Worm (Caenorhabditis elegans) whole organism, early embryonic: ENCODE data around the gene R07E4.5.

Source experiments
- B0310.2 ChIP-seq: sonication (generic microtip); optimal IDR thresholded peaks from 2 replicates; lab custom pipeline; 2016; ENCODE audit warnings: mild to moderate bottlenecking, missing genetic modification characterization, missing compliant biosample characterization
- F13C5.2 ChIP-seq: sonication (generic microtip); optimal IDR thresholded peaks from 2 replicates; lab custom pipeline; 2017; ENCODE audit warnings: mild to moderate bottlenecking, missing genetic modification characterization, inconsistent platforms, missing compliant biosample characterization
- aly-1 ChIP-seq: sonication (generic microtip); optimal IDR thresholded peaks from 2 replicates; lab custom pipeline; 2016; ENCODE audit warnings: missing genetic modification characterization, missing compliant biosample characterization
- ama-1 ChIP-seq: fragments of 150-350 bp; optimal IDR thresholded peaks from 2 replicates; lab custom pipeline; 2014
- ceh-13 ChIP-seq: fragments of 200-800 bp; sonication (Bioruptor generic); optimal IDR thresholded peaks from 2 replicates; lab custom pipeline; 2018; ENCODE audit warnings: mild to moderate bottlenecking, missing genetic modification characterization, missing compliant biosample characterization
- ceh-36 ChIP-seq: sonication (generic microtip); optimal IDR thresholded peaks from 2 replicates; lab custom pipeline; 2016; ENCODE audit warnings: missing genetic modification characterization, inconsistent platforms, missing compliant biosample characterization
- ets-7 ChIP-seq: sonication (generic microtip); optimal IDR thresholded peaks from 2 replicates; lab custom pipeline; 2016; ENCODE audit warnings: missing genotype, missing genetic modification characterization, missing compliant biosample characterization
- flt-1 ChIP-seq: fragments of 200-800 bp; sonication (Bioruptor generic); IDR thresholded peaks from 2 replicates; pipeline ENCODE4 v1.3.6; 2022; ENCODE audit warnings: missing genetic modification characterization, missing compliant biosample characterization
- hmbx-1 ChIP-seq: sonication (generic microtip); optimal IDR thresholded peaks from 2 replicates; lab custom pipeline; 2016; ENCODE audit warnings: mild to moderate bottlenecking, missing genetic modification characterization, missing compliant biosample characterization
- hmg-4 ChIP-seq: fragments of 200-800 bp; sonication (Bioruptor generic); optimal IDR thresholded peaks from 2 replicates; lab custom pipeline; 2018; ENCODE audit warnings: mild to moderate bottlenecking, missing genetic modification characterization, missing compliant biosample characterization
- hnd-1 ChIP-seq: sonication (generic microtip); optimal IDR thresholded peaks from 2 replicates; lab custom pipeline; 2016; ENCODE audit warnings: missing genetic modification characterization, missing compliant biosample characterization
- pes-1 ChIP-seq: fragments of 200-800 bp; sonication (Bioruptor generic); IDR thresholded peaks from 2 replicates; pipeline ENCODE4 v1.3.6; 2022; ENCODE audit warnings: missing genetic modification reagents, missing genetic modification characterization, missing compliant biosample characterization
- scrt-1 ChIP-seq: fragments of 200-800 bp; sonication (Bioruptor generic); IDR thresholded peaks from 2 replicates; pipeline ENCODE4 v1.3.6; 2022; ENCODE audit warnings: missing genetic modification characterization, missing compliant biosample characterization
- sea-1 ChIP-seq: fragments of 200-800 bp; sonication (Bioruptor generic); conservative IDR thresholded peaks from 2 replicates; pipeline ENCODE4 v1.3.6; 2022; ENCODE audit warnings: missing genetic modification characterization, missing compliant biosample characterization
- tbx-11 ChIP-seq: fragments of 200-800 bp; sonication (Bioruptor generic); IDR thresholded peaks from 2 replicates; pipeline ENCODE4 v1.3.6; 2022; ENCODE audit warnings: missing genetic modification characterization, missing compliant biosample characterization
- tbx-37 ChIP-seq: fragments of 200-800 bp; sonication (Bioruptor generic); conservative IDR thresholded peaks from 2 replicates; pipeline ENCODE4 v1.3.6; 2022; ENCODE audit warnings: missing genetic modification reagents, missing genetic modification characterization, missing compliant biosample characterization
- tra-4 ChIP-seq: sonication (generic microtip); optimal IDR thresholded peaks from 2 replicates; lab custom pipeline; 2017; ENCODE audit warnings: missing genetic modification characterization, missing compliant biosample characterization

Gene R07E4.5

ce11 chrX:5976206-5976960, 23.4 kb upstream of the R07E4.5 start:
- TF ChIP-seq hnd-1: no peak
- TF ChIP-seq hmg-4 (GFP tag; lab: Kevin White, UChicago): peak; percentile 11
- no peak for TF ChIP-seq aly-1 (tag; lab: Kevin White, UChicago)

- no peak for TF ChIP-seq pes-1
- no peak for TF ChIP-seq hmg-4 (GFP tag; lab: Kevin White, UChicago)
- TF ChIP-seq ets-7: no peak
- no peak for TF ChIP-seq sea-1
- no peak for TF ChIP-seq ama-1
- TF ChIP-seq B0310.2 (tag; lab: Kevin White, UChicago): no peak
- no peak for TF ChIP-seq ceh-13 (GFP tag; lab: Kevin White, UChicago)
- no peak for TF ChIP-seq F13C5.2 (tag; lab: Kevin White, UChicago)
- no peak for TF ChIP-seq tbx-37 (GFP tag; lab: Robert Waterston, UW)
- TF ChIP-seq hnd-1: no peak
- TF ChIP-seq tbx-11 (GFP tag; lab: Robert Waterston, UW): no peak
- TF ChIP-seq aly-1 (tag; lab: Kevin White, UChicago): no peak
- no peak for TF ChIP-seq ceh-36 (tag; lab: Kevin White, UChicago)
- TF ChIP-seq tra-4: no peak
Measured at ce11 chrX:5975726-5976125, 22.8 kb upstream of the R07E4.5 start.

ce11 chrX:5975228-5975627, 22.3 kb upstream of the R07E4.5 start:
- TF ChIP-seq hnd-1: no peak
- TF ChIP-seq tra-4: no peak
- TF ChIP-seq F13C5.2 (tag; lab: Kevin White, UChicago): no peak
- TF ChIP-seq flt-1 (GFP tag; lab: Robert Waterston, UW): no peak
- no peak for TF ChIP-seq ets-7
- TF ChIP-seq tbx-37 (GFP tag; lab: Robert Waterston, UW): no peak
- no peak for TF ChIP-seq ceh-13 (GFP tag; lab: Kevin White, UChicago)
- TF ChIP-seq B0310.2 (tag; lab: Kevin White, UChicago): no peak
- no peak for TF ChIP-seq ama-1
- no peak for TF ChIP-seq tbx-11 (GFP tag; lab: Robert Waterston, UW)
- no peak for TF ChIP-seq scrt-1 (GFP tag; lab: Robert Waterston, UW)
- no peak for TF ChIP-seq aly-1 (tag; lab: Kevin White, UChicago)
- TF ChIP-seq ceh-36 (tag; lab: Kevin White, UChicago): no peak
- no peak for TF ChIP-seq hmbx-1 (tag; lab: Kevin White, UChicago)
- TF ChIP-seq pes-1: no peak
- TF ChIP-seq sea-1: no peak
- no peak for TF ChIP-seq hmg-4 (GFP tag; lab: Kevin White, UChicago)

ce11 chrX:5972212-5972611, 19.2 kb upstream of the R07E4.5 start:
- TF ChIP-seq flt-1 (GFP tag; lab: Robert Waterston, UW) (no peak), tra-4 (no peak), aly-1 (tag; lab: Kevin White, UChicago) (no peak), ama-1 (no peak), hmg-4 (GFP tag; lab: Kevin White, UChicago) (no peak), hmbx-1 (tag; lab: Kevin White, UChicago) (no peak), hnd-1 (no peak), ceh-13 (GFP tag; lab: Kevin White, UChicago) (no peak), pes-1 (no peak)

- TF ChIP-seq tra-4: no peak
- TF ChIP-seq scrt-1 (GFP tag; lab: Robert Waterston, UW): no peak
- TF ChIP-seq B0310.2 (tag; lab: Kevin White, UChicago): no peak
- TF ChIP-seq ceh-13 (GFP tag; lab: Kevin White, UChicago): no peak
- no peak for TF ChIP-seq ceh-36 (tag; lab: Kevin White, UChicago)
- no peak for TF ChIP-seq ets-7
- no peak for TF ChIP-seq sea-1
- TF ChIP-seq hmg-4 (GFP tag; lab: Kevin White, UChicago): no peak
- TF ChIP-seq F13C5.2 (tag; lab: Kevin White, UChicago): no peak
- no peak for TF ChIP-seq flt-1 (GFP tag; lab: Robert Waterston, UW)
- TF ChIP-seq aly-1 (tag; lab: Kevin White, UChicago): no peak
- no peak for TF ChIP-seq ama-1
- no peak for TF ChIP-seq hnd-1
- no peak for TF ChIP-seq tbx-37 (GFP tag; lab: Robert Waterston, UW)
- TF ChIP-seq hmbx-1 (tag; lab: Kevin White, UChicago): no peak
- TF ChIP-seq tbx-11 (GFP tag; lab: Robert Waterston, UW): no peak
- no peak for TF ChIP-seq pes-1
Measured at ce11 chrX:5962560-5962959, 9.6 kb upstream of the R07E4.5 start.

ce11 chrX:5960872-5961271, 7.9 kb upstream of the R07E4.5 start:
- TF ChIP-seq tra-4 (no peak), hmg-4 (GFP tag; lab: Kevin White, UChicago) (no peak), ama-1 (no peak), B0310.2 (tag; lab: Kevin White, UChicago) (no peak), ceh-13 (GFP tag; lab: Kevin White, UChicago) (no peak), scrt-1 (GFP tag; lab: Robert Waterston, UW) (no peak), flt-1 (GFP tag; lab: Robert Waterston, UW) (no peak), pes-1 (no peak), hnd-1 (no peak), aly-1 (tag; lab: Kevin White, UChicago) (no peak), hmbx-1 (tag; lab: Kevin White, UChicago) (no peak), tbx-37 (GFP tag; lab: Robert Waterston, UW) (no peak), ets-7 (no peak), ceh-36 (tag; lab: Kevin White, UChicago) (no peak)

- TF ChIP-seq tbx-11 (GFP tag; lab: Robert Waterston, UW): no peak
- TF ChIP-seq ama-1: no peak
- TF ChIP-seq hmg-4 (GFP tag; lab: Kevin White, UChicago): no peak
- no peak for TF ChIP-seq scrt-1 (GFP tag; lab: Robert Waterston, UW)
- TF ChIP-seq B0310.2 (tag; lab: Kevin White, UChicago): no peak
- no peak for TF ChIP-seq tra-4
- no peak for TF ChIP-seq hnd-1
- TF ChIP-seq F13C5.2 (tag; lab: Kevin White, UChicago): no peak
- TF ChIP-seq pes-1: no peak
- TF ChIP-seq aly-1 (tag; lab: Kevin White, UChicago): no peak
- TF ChIP-seq hmbx-1 (tag; lab: Kevin White, UChicago): no peak
- TF ChIP-seq sea-1: no peak
Measured at ce11 chrX:5958815-5959214, 5.8 kb upstream of the R07E4.5 start, which contains the start of gene R07E4.1. R07E4.1 (plus strand) TSS chrX:5959115.
